Worm (Caenorhabditis elegans) whole organism, L4/young adult: ENCODE measurements around the gene nhr-190.

Experiments
- W03F9.2 ChIP-seq: fragments of 150-350 bp; optimal IDR thresholded peaks from 2 replicates; lab custom pipeline; 2014; ENCODE audit warnings: missing biosample characterization, missing genetic modification characterization
- him-1 ChIP-seq: sonication (generic microtip); optimal IDR thresholded peaks from 2 replicates; lab custom pipeline; 2016; ENCODE audit warnings: missing genotype, missing genetic modification reagents, missing genetic modification characterization, missing compliant biosample characterization

- TF ChIP-seq him-1 (tag; lab: Kevin White, UChicago) (no peak), W03F9.2 (tag; lab: Kevin White, UChicago) (no peak)
These were observed 24.7 kb upstream of the nhr-190 start, which contains the start of gene nhr-180 for ce11 chrV:667459-667858.
